Worm (Caenorhabditis elegans) whole organism, L2 larva: ENCODE data around the gene Y54F10AM.6.

Experiments used
- C34F6.9 ChIP-seq: fragments of 150-350 bp; optimal IDR thresholded peaks from 2 replicates; lab custom pipeline; 2014; ENCODE audit warnings: missing biosample characterization, missing genetic modification characterization
- F13H6.1 ChIP-seq: sonication (generic microtip); optimal IDR thresholded peaks from 2 replicates; lab custom pipeline; 2016; ENCODE audit warnings: missing genetic modification characterization, missing compliant biosample characterization
- R02D3.7 ChIP-seq: fragments of 150-350 bp; optimal IDR thresholded peaks from 2 replicates; lab custom pipeline; 2014; ENCODE audit warnings: missing biosample characterization, missing genetic modification characterization
- Y55F3AM.14 ChIP-seq: fragments of 200-800 bp; sonication (Bioruptor generic); optimal IDR thresholded peaks from 2 replicates; lab custom pipeline; 2018; ENCODE audit warnings: mild to moderate bottlenecking, missing genetic modification characterization, missing compliant biosample characterization
- ZK546.5 ChIP-seq: sonication (generic microtip); optimal IDR thresholded peaks from 2 replicates; lab custom pipeline; 2017; ENCODE audit warnings: missing biosample characterization, missing genetic modification characterization
- alr-1 ChIP-seq: fragments of 150-350 bp; optimal IDR thresholded peaks from 2 replicates; lab custom pipeline; 2014; ENCODE audit warnings: missing biosample characterization, missing genetic modification characterization
- ama-1 ChIP-seq: fragments of 150-350 bp; optimal IDR thresholded peaks from 2 replicates; lab custom pipeline; 2018; ENCODE audit warnings: inconsistent platforms
- blmp-1 ChIP-seq: sonication (generic microtip); optimal IDR thresholded peaks from 2 replicates; lab custom pipeline; 2017; ENCODE audit warnings: missing genetic modification characterization, mild to moderate bottlenecking, missing compliant biosample characterization, antibody characterized with exemption, moderate library complexity; ENCODE audit not compliant: insufficient read depth
- ceh-16 ChIP-seq: fragments of 150-350 bp; optimal IDR thresholded peaks from 2 replicates; lab custom pipeline; 2014; ENCODE audit warnings: missing biosample characterization, missing genetic modification characterization
- ceh-82 ChIP-seq: fragments of 150-350 bp; optimal IDR thresholded peaks from 2 replicates; lab custom pipeline; 2014; ENCODE audit warnings: missing biosample characterization, missing genetic modification characterization
- crh-2 ChIP-seq: sonication (generic microtip); optimal IDR thresholded peaks from 2 replicates; lab custom pipeline; 2017; ENCODE audit warnings: missing biosample characterization, missing genetic modification characterization
- dmd-4 ChIP-seq: sonication (generic microtip); optimal IDR thresholded peaks from 2 replicates; lab custom pipeline; 2017; ENCODE audit warnings: missing biosample characterization, missing genetic modification characterization
- fos-1 ChIP-seq: fragments of 150-350 bp; optimal IDR thresholded peaks from 2 replicates; lab custom pipeline; 2014; ENCODE audit warnings: missing biosample characterization, missing genetic modification characterization
- gmeb-1 ChIP-seq: fragments of 150-350 bp; optimal IDR thresholded peaks from 2 replicates; lab custom pipeline; 2014; ENCODE audit warnings: missing biosample characterization, missing genetic modification characterization
- lin-11 ChIP-seq: fragments of 150-350 bp; sonication (generic microtip); optimal IDR thresholded peaks from 2 replicates; lab custom pipeline; 2014; ENCODE audit warnings: missing biosample characterization, missing genetic modification characterization, inconsistent platforms, mixed read lengths
- lin-13 ChIP-seq: fragments of 150-350 bp; optimal IDR thresholded peaks from 2 replicates; lab custom pipeline; 2014; ENCODE audit warnings: missing biosample characterization, missing genetic modification reagents, missing genetic modification characterization
- lsy-2 ChIP-seq, 2 experiments: fragments of 150-350 bp in 1 of 2; sonication (generic microtip) in 1 of 2; optimal IDR thresholded peaks; 2 replicates each; lab custom pipeline; 2014 to 2017; ENCODE audit warnings: missing biosample characterization in 2 of 2, missing genetic modification characterization in 2 of 2
- mab-5 ChIP-seq: fragments of 150-350 bp; optimal IDR thresholded peaks from 2 replicates; lab custom pipeline; 2014; ENCODE audit warnings: missing biosample characterization, missing genetic modification characterization
- mbf-1 ChIP-seq: sonication (generic microtip); optimal IDR thresholded peaks from 2 replicates; lab custom pipeline; 2017; ENCODE audit warnings: missing biosample characterization, missing genetic modification characterization
- mdl-1 ChIP-seq, 2 experiments: fragments of 150-350 bp in 1 of 2; sonication (generic microtip) in 1 of 2; optimal IDR thresholded peaks; 2 replicates each; lab custom pipeline; 2017; ENCODE audit warnings: missing biosample characterization in 2 of 2, missing genetic modification characterization in 2 of 2
- nhr-10 ChIP-seq: sonication (generic microtip); optimal IDR thresholded peaks from 2 replicates; lab custom pipeline; 2017; ENCODE audit warnings: missing biosample characterization, missing genetic modification characterization
- nhr-11 ChIP-seq: fragments of 150-350 bp; optimal IDR thresholded peaks from 2 replicates; lab custom pipeline; 2014; ENCODE audit warnings: missing biosample characterization, missing genetic modification characterization
- nhr-12 ChIP-seq: fragments of 150-350 bp; optimal IDR thresholded peaks from 2 replicates; lab custom pipeline; 2014; ENCODE audit warnings: missing biosample characterization, missing genetic modification characterization
- nhr-129 ChIP-seq: fragments of 150-350 bp; optimal IDR thresholded peaks from 2 replicates; lab custom pipeline; 2014; ENCODE audit warnings: missing biosample characterization, missing genetic modification characterization
- nhr-21 ChIP-seq: fragments of 150-350 bp; optimal IDR thresholded peaks from 2 replicates; lab custom pipeline; 2014; ENCODE audit warnings: missing biosample characterization, missing genetic modification characterization
- nhr-23 ChIP-seq: fragments of 150-350 bp; optimal IDR thresholded peaks from 2 replicates; lab custom pipeline; 2014; ENCODE audit warnings: missing biosample characterization, missing genetic modification reagents, missing genetic modification characterization
- nhr-237 ChIP-seq: fragments of 150-350 bp; optimal IDR thresholded peaks from 2 replicates; lab custom pipeline; 2014; ENCODE audit warnings: missing biosample characterization, missing genetic modification characterization
- nhr-6 ChIP-seq: fragments of 150-350 bp; optimal IDR thresholded peaks from 2 replicates; lab custom pipeline; 2014; ENCODE audit warnings: missing biosample characterization, missing genetic modification characterization
- nhr-77 ChIP-seq: fragments of 150-350 bp; optimal IDR thresholded peaks from 2 replicates; lab custom pipeline; 2014; ENCODE audit warnings: missing biosample characterization, missing genetic modification characterization
- peb-1 ChIP-seq: fragments of 150-350 bp; optimal IDR thresholded peaks from 2 replicates; lab custom pipeline; 2014; ENCODE audit warnings: missing biosample characterization, missing genetic modification characterization
- sma-9 ChIP-seq, 2 experiments: fragments of 150-350 bp in 1 of 2; sonication (generic microtip) in 1 of 2; optimal IDR thresholded peaks; 2 replicates each; lab custom pipeline; 2014 to 2016; ENCODE audit warnings: missing genetic modification characterization in 2 of 2, mild to moderate bottlenecking in 1 of 2, missing biosample characterization in 1 of 2, missing compliant biosample characterization in 1 of 2, missing genetic modification reagents in 1 of 2, moderate library complexity in 1 of 2
- unc-39 ChIP-seq: fragments of 150-350 bp; optimal IDR thresholded peaks from 2 replicates; lab custom pipeline; 2014; ENCODE audit warnings: missing biosample characterization, missing genetic modification characterization
- unc-55 ChIP-seq: fragments of 150-350 bp; sonication (generic microtip); optimal IDR thresholded peaks from 3 replicates; lab custom pipeline; 2014; ENCODE audit warnings: missing biosample characterization, missing genetic modification reagents, missing genetic modification characterization
- unc-62 ChIP-seq: fragments of 150-350 bp; optimal IDR thresholded peaks from 2 replicates; lab custom pipeline; 2014; ENCODE audit warnings: missing biosample characterization, missing genetic modification reagents, missing genetic modification characterization
- zag-1 ChIP-seq: fragments of 150-350 bp; optimal IDR thresholded peaks from 2 replicates; lab custom pipeline; 2014; ENCODE audit warnings: missing biosample characterization, missing genetic modification characterization
- ztf-1 ChIP-seq: fragments of 200-800 bp; sonication (Bioruptor generic); conservative IDR thresholded peaks from 2 replicates; pipeline ENCODE4 v1.3.6; 2022; ENCODE audit warnings: missing genetic modification characterization, missing compliant biosample characterization
- ztf-11 ChIP-seq: sonication (generic microtip); optimal IDR thresholded peaks from 2 replicates; lab custom pipeline; 2017; ENCODE audit warnings: missing biosample characterization, missing genetic modification characterization
- ztf-4 ChIP-seq: fragments of 150-350 bp; optimal IDR thresholded peaks from 2 replicates; lab custom pipeline; 2014; ENCODE audit warnings: missing biosample characterization, missing genetic modification characterization

The Y54F10AM.6 gene

DNA sequence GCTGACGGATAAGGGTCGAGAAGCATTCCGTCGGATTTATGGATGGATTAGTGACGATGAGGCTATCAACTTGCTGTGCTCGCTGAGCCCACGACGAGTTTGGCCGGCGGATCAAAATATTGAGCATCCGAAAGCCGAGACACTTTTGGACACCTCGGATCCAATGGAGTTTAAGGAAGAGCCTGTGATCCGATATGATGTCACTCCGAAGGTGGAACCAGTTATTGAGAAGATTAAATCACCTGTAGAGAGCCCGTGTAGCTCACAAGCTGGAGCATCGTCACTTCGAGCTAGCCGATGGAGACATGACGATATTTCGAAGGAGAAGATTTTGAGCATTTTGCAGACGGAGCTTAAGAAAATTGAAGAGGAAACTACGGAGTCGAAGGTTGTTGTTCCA lies 31.9 kb downstream of the Y54F10AM.6 start:
- TF ChIP-seq ztf-4 (tag; lab: Kevin White, UChicago) = no peak
- TF ChIP-seq Y55F3AM.14 (GFP tag; lab: Kevin White, UChicago) = no peak
- TF ChIP-seq ceh-82 (tag; lab: Kevin White, UChicago) = no peak
- no peak for TF ChIP-seq nhr-10 (tag; lab: Kevin White, UChicago)
- no peak for TF ChIP-seq lin-11
- TF ChIP-seq ceh-16 = no peak
- no peak for TF ChIP-seq ztf-1 (GFP tag; lab: Robert Waterston, UW)
- TF ChIP-seq blmp-1 (tag; lab: Kevin White, UChicago) = no peak
- no peak for TF ChIP-seq nhr-11
- TF ChIP-seq nhr-129 (tag; lab: Kevin White, UChicago) = no peak
- TF ChIP-seq mbf-1 = no peak
- TF ChIP-seq nhr-21 = no peak
- no peak for TF ChIP-seq R02D3.7 (tag; lab: Kevin White, UChicago)
- no peak for TF ChIP-seq ama-1 (lab: Kevin White, UChicago)

DNA sequence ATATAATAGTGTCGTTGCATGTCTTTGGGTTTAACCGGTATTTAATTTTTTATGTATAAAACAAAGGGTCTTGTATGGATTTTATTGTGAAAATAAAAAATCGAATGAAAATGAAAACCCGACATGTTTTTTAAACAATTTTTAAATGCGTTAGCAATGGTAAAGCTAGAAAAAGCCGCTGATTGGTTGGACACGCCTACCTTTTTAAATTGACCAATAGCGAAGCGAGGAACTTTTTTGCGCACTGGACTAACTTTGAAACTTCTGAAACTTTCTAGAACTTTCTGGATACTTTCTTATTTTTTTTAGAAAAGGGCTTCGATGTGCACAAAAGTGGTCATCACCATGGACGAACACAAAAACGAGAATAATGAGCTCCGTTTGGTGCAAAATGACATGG lies 37.7 kb downstream of the Y54F10AM.6 start:
- no peak for TF ChIP-seq unc-55 (GFP tag; lab: Kevin White, UChicago)

DNA sequence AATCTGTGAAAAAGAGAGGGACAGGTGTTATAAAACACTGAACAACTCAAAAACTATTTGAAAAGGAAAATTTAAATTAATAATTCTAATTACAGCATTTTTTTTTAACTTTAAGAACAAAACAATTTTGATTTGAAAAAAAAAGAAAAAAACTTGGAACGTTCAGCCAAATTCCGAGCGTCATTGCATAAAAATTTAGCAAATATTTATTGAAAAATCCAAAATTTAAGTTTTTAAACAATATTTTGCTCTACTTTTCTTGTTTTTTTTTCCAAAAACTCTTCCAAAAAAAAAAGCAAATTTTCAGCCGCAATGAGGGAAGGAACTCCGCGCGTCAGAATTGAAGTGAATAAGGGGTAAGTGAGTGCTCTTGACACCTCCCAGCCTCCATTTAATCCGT lies 41.0 kb downstream of the Y54F10AM.6 start, which contains the start of gene feh-1:
TSS of gene feh-1 (plus strand) at position 301 of the 400 bp plus-strand sequence.
- TF ChIP-seq nhr-11 (no peak), mdl-1 (tag; optimal IDR thresholded peaks at IDR 0.05; lab: Kevin White, UChicago) (no peak), gmeb-1 (tag; lab: Kevin White, UChicago) (no peak), blmp-1 (tag; lab: Kevin White, UChicago) (no peak), dmd-4 (tag; lab: Kevin White, UChicago) (no peak)

DNA sequence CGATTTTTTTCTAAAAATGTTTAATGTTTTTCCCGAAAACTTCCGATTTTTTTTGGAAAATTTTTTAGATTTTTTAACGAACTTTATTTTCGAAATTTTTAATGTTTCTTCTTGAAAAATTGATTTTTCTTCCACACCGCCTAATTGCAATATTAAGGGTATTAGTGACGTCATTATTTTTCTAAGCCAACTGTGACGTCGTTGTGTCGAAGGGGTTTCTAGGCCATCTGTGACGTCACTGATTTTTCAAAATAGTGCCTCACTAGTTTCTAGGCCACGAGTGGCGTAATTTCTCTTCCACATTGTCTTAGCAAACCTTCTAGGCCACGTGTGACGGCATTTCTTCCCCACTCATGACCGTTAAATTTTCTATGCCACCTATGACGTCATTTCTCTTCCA lies 43.4 kb downstream of the Y54F10AM.6 start:
- TF ChIP-seq nhr-6 (tag; lab: Kevin White, UChicago) (no peak), unc-62 (GFP tag; lab: Kevin White, UChicago) (no peak), dmd-4 (tag; lab: Kevin White, UChicago) (no peak), peb-1 (tag; lab: Kevin White, UChicago) (no peak), nhr-21 (no peak), ceh-82 (tag; lab: Kevin White, UChicago) (no peak), ztf-11 (no peak), sma-9 (GFP tag; optimal IDR thresholded peaks at IDR 0.05; lab: Kevin White, UChicago) (no peak), sma-9 (tag; optimal IDR thresholded peaks at IDR 0.05; lab: Kevin White, UChicago) (no peak), crh-2 (tag; lab: Kevin White, UChicago) (no peak), lsy-2 (tag; optimal IDR thresholded peaks at IDR 0.05; lab: Kevin White, UChicago) (no peak), zag-1 (tag; lab: Kevin White, UChicago) (no peak), fos-1 (no peak), nhr-11 (no peak)
- TF ChIP-seq, all 48 proteins: peak for 0

DNA sequence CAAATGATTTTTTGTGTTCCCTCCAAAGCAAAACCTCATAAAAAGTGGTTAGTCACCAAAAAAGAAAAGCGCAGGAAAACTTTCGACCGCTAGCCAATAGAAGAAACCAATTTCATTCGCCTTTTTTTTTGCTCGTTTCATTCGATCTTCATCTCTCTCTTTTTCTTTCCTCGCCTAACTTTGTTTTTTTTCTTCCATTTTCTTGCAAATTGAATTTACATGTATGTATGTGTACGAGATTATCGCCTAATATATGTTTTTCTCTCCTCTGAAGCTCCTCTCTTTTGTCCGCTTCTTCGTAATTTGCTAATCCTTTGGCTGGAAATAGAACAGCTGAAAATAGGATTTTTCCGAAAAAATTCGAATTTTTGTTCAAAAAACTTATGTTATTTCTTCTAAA lies 43.8 kb downstream of the Y54F10AM.6 start:
- TF ChIP-seq C34F6.9 (tag; lab: Kevin White, UChicago) (peak; percentile 33), nhr-77 (tag; lab: Kevin White, UChicago) (no peak)
- TF ChIP-seq, all 48 proteins: peak for 1

DNA sequence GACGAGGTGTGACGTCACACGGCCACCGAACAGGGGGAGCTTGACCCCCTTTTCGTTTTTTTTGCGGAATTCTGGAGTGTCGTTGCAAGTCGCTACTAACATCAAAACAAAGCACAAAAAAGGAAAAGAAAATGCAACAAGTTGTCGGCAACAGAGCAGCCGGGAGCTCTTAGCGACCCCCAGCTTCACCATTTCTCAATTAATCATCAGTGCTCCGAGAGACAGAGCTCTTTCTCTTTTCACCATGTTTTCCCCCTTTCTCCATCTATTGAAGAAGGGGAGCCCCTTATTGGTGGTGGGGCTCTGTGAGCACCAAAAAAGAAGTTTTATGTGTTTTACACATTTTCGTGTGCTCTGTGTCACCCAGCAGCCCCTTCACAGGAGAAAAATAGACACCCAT lies 45.0 kb downstream of the Y54F10AM.6 start:
- TF ChIP-seq lin-11 (no peak), F13H6.1 (tag; lab: Kevin White, UChicago) (no peak), gmeb-1 (tag; lab: Kevin White, UChicago) (no peak), dmd-4 (tag; lab: Kevin White, UChicago) (no peak), ceh-16 (no peak), unc-62 (GFP tag; lab: Kevin White, UChicago) (no peak), nhr-23 (tag; lab: Kevin White, UChicago) (no peak), nhr-237 (tag; lab: Kevin White, UChicago) (no peak), crh-2 (tag; lab: Kevin White, UChicago) (no peak), lin-13 (GFP tag; lab: Kevin White, UChicago) (no peak), mab-5 (tag; lab: Kevin White, UChicago) (no peak), nhr-11 (no peak), zag-1 (tag; lab: Kevin White, UChicago) (no peak), sma-9 (GFP tag; optimal IDR thresholded peaks at IDR 0.05; lab: Kevin White, UChicago) (no peak), sma-9 (tag; optimal IDR thresholded peaks at IDR 0.05; lab: Kevin White, UChicago) (no peak), peb-1 (tag; lab: Kevin White, UChicago) (no peak), ZK546.5 (no peak), nhr-12 (no peak), alr-1 (tag; lab: Kevin White, UChicago) (no peak), unc-39 (tag; lab: Kevin White, UChicago) (no peak)
- TF ChIP-seq, all 48 proteins: peak for 0
